Fruit fly (Drosophila melanogaster) ovary, adult (tissue): ENCODE measurements around the gene mRpL2.
A peak's percentile ranks its signal among the peaks of the same experiment; 100 is the strongest.

Experiments used
- CG17801 ChIP-seq: fragments of 200-800 bp; optimal IDR thresholded peaks from 2 replicates; lab custom pipeline; 2019; ENCODE audit warnings: missing biosample characterization, mild to moderate bottlenecking, missing genetic modification characterization, moderate library complexity; ENCODE audit not compliant: partially characterized antibody

mRpL2 gene

DNA sequence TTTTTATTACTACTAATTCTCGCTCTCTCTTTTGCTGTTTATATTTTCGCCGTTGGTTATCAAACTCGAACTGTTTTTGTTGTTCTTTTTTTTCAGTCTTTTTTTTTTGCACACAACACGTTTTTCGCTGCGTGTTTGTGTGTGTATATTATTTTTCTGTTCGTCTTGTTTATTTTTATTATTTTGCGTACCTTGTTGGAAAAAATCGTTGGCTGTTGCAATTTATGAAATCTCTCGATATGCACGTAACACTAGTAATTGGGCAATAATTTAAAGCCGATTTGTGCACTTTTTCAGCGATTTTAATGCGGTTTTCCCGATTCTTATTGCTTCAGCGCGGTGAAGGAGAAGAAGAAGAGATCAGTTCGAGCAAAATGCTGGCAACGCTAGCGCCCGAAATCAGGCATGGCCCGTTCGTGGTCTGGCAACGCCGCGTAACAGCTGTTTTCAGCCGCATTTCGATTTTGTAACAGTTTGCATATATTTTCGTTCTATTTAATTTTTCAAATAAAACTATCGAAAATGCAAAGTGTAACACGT is at the start of gene mRpL2, which contains the start of gene FoxK:
Gene mRpL2, plus strand, starts transcription at position 429 of the 540 bp plus-strand sequence.
Gene FoxK, minus strand, starts transcription at position 365 of the 540 bp plus-strand sequence.
- peak; percentile 82 for TF ChIP-seq CG17801 (GFP tag; lab: Kevin White, UChicago)

DNA sequence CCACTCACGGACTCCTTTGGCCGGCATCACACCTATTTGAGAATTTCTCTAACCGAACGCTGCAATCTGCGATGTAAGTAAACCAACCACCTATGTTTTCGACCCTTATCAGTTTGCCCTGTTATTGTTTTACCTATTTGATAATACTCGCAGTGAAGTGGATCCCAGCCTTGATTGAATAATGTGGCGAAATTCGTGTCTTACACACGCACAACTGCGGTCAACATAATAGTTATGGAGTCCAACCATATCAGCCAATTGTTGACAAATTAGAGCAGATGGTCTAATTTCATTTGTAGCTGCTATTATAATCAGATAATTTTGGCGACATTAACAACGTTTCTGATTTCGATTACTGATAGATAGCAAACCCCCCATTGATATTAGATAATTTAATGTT is 49.6 kb upstream of the mRpL2 start:
- no peak for TF ChIP-seq CG17801 (GFP tag; lab: Kevin White, UChicago)

dm6 chr3L:11074043-11074853 is 46.4 kb upstream of the mRpL2 start, which contains the start of the genes Pfdn2 and Noc1:
Gene Pfdn2, minus strand, starts transcription at chr3L:11074388.
Gene Noc1, plus strand, starts transcription at chr3L:11074769.
- TF ChIP-seq CG17801 (GFP tag; lab: Kevin White, UChicago), result no peak

dm6 chr3L:11083605-11084004 is 37.0 kb upstream of the mRpL2 start:
- TF ChIP-seq CG17801 (GFP tag; lab: Kevin White, UChicago), result peak; percentile 34

dm6 chr3L:11084557-11085231 is 36.0 kb upstream of the mRpL2 start:
- TF ChIP-seq CG17801 (GFP tag; lab: Kevin White, UChicago), result peak; percentile 93

DNA sequence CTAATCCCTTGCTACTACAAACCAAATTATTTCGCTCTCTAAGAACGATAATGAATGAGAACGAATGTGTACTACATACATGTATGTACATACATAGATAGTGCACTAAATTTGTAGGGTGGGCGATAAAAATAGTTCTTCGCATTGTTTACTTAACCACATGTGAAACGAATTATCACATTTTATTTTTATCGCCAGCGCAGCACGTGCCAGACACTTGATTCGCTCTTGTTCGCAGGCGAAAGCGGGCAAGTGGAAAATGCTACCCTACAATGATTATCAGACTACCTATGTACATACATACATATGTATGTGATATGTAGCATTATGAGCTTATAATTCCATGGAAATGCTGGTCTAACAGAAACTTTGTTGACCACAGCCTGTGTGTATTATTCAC is 34.8 kb upstream of the mRpL2 start:
- TF ChIP-seq CG17801 (GFP tag; lab: Kevin White, UChicago), result no peak

dm6 chr3L:11089805-11090440 is 30.7 kb upstream of the mRpL2 start:
- TF ChIP-seq CG17801 (GFP tag; lab: Kevin White, UChicago), result peak; percentile 51

dm6 chr3L:11091943-11092609 is 28.6 kb upstream of the mRpL2 start:
- TF ChIP-seq CG17801 (GFP tag; lab: Kevin White, UChicago), result peak; percentile 56

- TF ChIP-seq CG17801 (GFP tag; lab: Kevin White, UChicago), result no peak
Measured at dm6 chr3L:11092610-11092961, 28.1 kb upstream of the mRpL2 start.

DNA sequence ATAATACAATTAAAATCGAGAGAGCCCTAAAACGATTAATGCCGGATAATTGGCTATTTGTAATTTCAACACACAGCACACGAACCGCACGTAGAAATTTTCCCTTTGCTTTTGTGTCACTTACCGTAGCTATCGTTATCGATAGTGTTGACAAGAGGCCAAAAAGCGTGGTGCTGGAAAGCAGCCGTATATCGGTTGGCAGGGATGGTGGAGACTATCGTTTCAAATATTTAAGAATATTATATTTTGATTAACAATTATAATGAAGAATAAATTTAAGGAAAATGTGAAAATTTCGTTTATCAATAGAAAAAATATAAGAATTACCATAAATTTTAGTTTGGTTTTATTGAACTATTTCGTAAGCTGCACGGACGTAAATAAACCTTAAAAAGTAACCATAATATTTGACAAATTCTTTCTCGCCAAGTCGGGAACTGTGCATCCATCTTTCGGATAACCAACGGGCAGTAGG is 27.6 kb upstream of the mRpL2 start, which contains the start of gene JIL-1:
Gene JIL-1, minus strand, starts transcription at position 148 of the 475 bp plus-strand sequence.
- TF ChIP-seq CG17801 (GFP tag; lab: Kevin White, UChicago), result peak; percentile 54

DNA sequence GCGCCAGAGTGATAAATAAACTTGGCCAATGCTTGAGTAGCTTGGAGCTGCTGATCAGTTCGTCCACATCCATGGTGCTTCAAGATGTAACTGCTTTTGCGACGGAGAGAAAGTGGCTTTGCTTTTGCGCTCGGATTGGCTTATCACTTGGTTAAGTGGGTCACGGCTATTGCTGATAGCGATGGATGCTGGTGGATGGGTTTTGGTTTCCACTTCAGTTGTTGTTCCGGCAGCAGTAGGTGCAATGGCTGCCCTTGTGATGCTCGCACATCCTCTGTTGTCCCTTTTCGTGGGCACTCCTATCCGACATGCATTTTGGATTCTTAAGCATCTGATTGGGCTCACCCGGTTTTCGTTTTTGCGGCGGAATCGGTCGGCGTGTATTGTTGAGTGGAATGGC is 26.4 kb upstream of the mRpL2 start:
- no peak for TF ChIP-seq CG17801 (GFP tag; lab: Kevin White, UChicago)

DNA sequence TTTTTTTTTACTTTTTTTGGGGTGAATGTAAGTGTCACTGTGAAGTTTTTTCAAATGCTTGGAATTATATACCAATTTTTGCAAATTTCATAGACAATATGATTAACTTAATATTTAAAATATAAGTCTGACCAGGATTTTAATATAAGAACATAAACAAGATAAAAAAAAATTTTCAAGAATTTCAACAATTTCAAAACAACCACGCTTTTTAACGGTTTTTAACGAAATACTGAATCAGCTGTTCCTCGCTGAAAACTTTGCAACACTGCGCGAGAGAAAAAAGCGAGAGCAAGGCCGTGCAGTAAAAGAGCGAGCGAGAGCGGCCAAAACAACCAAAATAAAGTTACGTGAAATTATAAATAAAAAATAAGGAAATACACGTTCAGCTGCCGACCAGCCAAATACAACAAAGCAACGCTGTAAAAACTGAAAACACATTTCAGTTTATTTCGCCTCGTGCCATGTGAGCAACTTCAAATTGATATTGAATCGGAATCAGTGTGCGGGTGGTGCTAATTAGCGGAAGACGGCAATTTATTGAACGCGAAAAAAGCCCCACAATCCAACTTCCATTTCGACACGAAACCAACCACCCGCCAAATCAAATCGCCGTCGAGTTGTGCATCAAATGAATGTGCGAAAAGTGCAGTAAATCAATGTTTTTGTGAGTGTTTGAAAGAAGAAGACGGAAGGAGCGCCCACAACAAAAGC is 24.3 kb upstream of the mRpL2 start, which contains the start of the genes CG46439, Iyd and CG33947:
Gene CG46439, minus strand, starts transcription at position 51 of the 714 bp plus-strand sequence.
Gene Iyd, minus strand, starts transcription at position 51 of the 714 bp plus-strand sequence.
Gene CG33947, plus strand, starts transcription at position 302 of the 714 bp plus-strand sequence.
- peak; percentile 92 for TF ChIP-seq CG17801 (GFP tag; lab: Kevin White, UChicago)

- TF ChIP-seq CG17801 (GFP tag; lab: Kevin White, UChicago), result peak; percentile 91
Measured at dm6 chr3L:11097982-11098663, 22.5 kb upstream of the mRpL2 start, which contains the start of the genes Irbp18 and APP-BP1. Gene Irbp18, minus strand, starts transcription at chr3L:11098186. Gene APP-BP1, plus strand, starts transcription at chr3L:11098412.
